Worm (Caenorhabditis elegans): ENCODE data around the gene dpy-8.

- TF ChIP-seq hlh-8 (tag; optimal IDR thresholded peaks at IDR 0.05) = no peak
- TF ChIP-seq ceh-31 (tag; optimal IDR thresholded peaks at IDR 0.05) = no peak
- no peak for TF ChIP-seq C38D4.7 (GFP tag; optimal IDR thresholded peaks at IDR 0.05)
Measured at ce11 chrX:5183931-5184330, 33.7 kb upstream of the dpy-8 start, which contains the start of gene T03G11.9.
